Worm (Caenorhabditis elegans) whole organism, early embryonic: Measurements from ENCODE around the gene age-1.

ENCODE experiments used
- ama-1 ChIP-seq: fragments of 150-350 bp; optimal IDR thresholded peaks from 2 replicates; lab custom pipeline; 2014
- flt-1 ChIP-seq: fragments of 200-800 bp; sonication (Bioruptor generic); IDR thresholded peaks from 2 replicates; pipeline ENCODE4 v1.3.6; 2022; ENCODE audit warnings: missing genetic modification characterization, missing compliant biosample characterization
- hmg-4 ChIP-seq: fragments of 200-800 bp; sonication (Bioruptor generic); optimal IDR thresholded peaks from 2 replicates; lab custom pipeline; 2018; ENCODE audit warnings: mild to moderate bottlenecking, missing genetic modification characterization, missing compliant biosample characterization
- scrt-1 ChIP-seq: fragments of 200-800 bp; sonication (Bioruptor generic); IDR thresholded peaks from 2 replicates; pipeline ENCODE4 v1.3.6; 2022; ENCODE audit warnings: missing genetic modification characterization, missing compliant biosample characterization
- tbx-11 ChIP-seq: fragments of 200-800 bp; sonication (Bioruptor generic); IDR thresholded peaks from 2 replicates; pipeline ENCODE4 v1.3.6; 2022; ENCODE audit warnings: missing genetic modification characterization, missing compliant biosample characterization

- TF ChIP-seq scrt-1: no peak
- TF ChIP-seq ama-1: no peak
- TF ChIP-seq tbx-11 (GFP tag; lab: Robert Waterston, UW): no peak
- no peak for TF ChIP-seq flt-1 (GFP tag; lab: Robert Waterston, UW)
- TF ChIP-seq hmg-4: no peak
Measured at ce11 chrII:11512921-11513320, 13.9 kb downstream of the age-1 start.
